Worm (Caenorhabditis elegans) whole organism, mixed stage, embryonic: ENCODE data around the gene rps-24.

Experiments
- M03D4.4 ChIP-seq: sonication (generic microtip); optimal IDR thresholded peaks from 2 replicates; lab custom pipeline; 2017; ENCODE audit warnings: mild to moderate bottlenecking, missing genetic modification characterization, missing compliant biosample characterization
- bed-3 ChIP-seq: fragments of 200-800 bp; sonication (Bioruptor generic); optimal IDR thresholded peaks from 3 replicates; lab custom pipeline; 2018; ENCODE audit warnings: mild to moderate bottlenecking, missing genetic modification characterization, moderate library complexity, missing compliant biosample characterization
- blmp-1 ChIP-seq: fragments of 150-350 bp; optimal IDR thresholded peaks from 2 replicates; lab custom pipeline; 2014; ENCODE audit warnings: missing biosample characterization, missing genetic modification characterization
- ceh-39 ChIP-seq: fragments of 150-350 bp; optimal IDR thresholded peaks from 2 replicates; lab custom pipeline; 2014; ENCODE audit warnings: missing biosample characterization, missing genetic modification characterization
- ceh-43 ChIP-seq: fragments of 200-800 bp; sonication (Bioruptor generic); optimal IDR thresholded peaks from 2 replicates; lab custom pipeline; 2018; ENCODE audit warnings: mild to moderate bottlenecking, missing genetic modification characterization, moderate library complexity, missing compliant biosample characterization
- ceh-83 ChIP-seq: fragments of 200-800 bp; sonication (Bioruptor generic); optimal IDR thresholded peaks from 2 replicates; lab custom pipeline; 2018; ENCODE audit warnings: mild to moderate bottlenecking, missing genetic modification characterization, missing compliant biosample characterization
- ces-1 ChIP-seq: fragments of 150-350 bp; optimal IDR thresholded peaks from 2 replicates; lab custom pipeline; 2014; ENCODE audit warnings: missing biosample characterization, missing genetic modification reagents, missing genetic modification characterization
- cnd-1 ChIP-seq: fragments of 200-800 bp; sonication (Bioruptor generic); optimal IDR thresholded peaks from 2 replicates; lab custom pipeline; 2018; ENCODE audit warnings: mild to moderate bottlenecking, missing genetic modification characterization, missing compliant biosample characterization
- drap-1 ChIP-seq: fragments of 200-800 bp; sonication (Bioruptor generic); optimal IDR thresholded peaks from 3 replicates; lab custom pipeline; 2018; ENCODE audit warnings: mild to moderate bottlenecking, missing genetic modification characterization, missing compliant biosample characterization
- elt-1 ChIP-seq: sonication (generic microtip); optimal IDR thresholded peaks from 2 replicates; lab custom pipeline; 2017; ENCODE audit warnings: missing genetic modification characterization, mild to moderate bottlenecking, missing compliant biosample characterization, antibody characterized with exemption, moderate library complexity, borderline replicate concordance; ENCODE audit not compliant: insufficient read depth
- elt-3 ChIP-seq: fragments of 150-350 bp; optimal IDR thresholded peaks from 2 replicates; lab custom pipeline; 2014; ENCODE audit warnings: missing biosample characterization, missing genetic modification characterization
- flh-1 ChIP-seq: fragments of 200-800 bp; sonication (Bioruptor generic); optimal IDR thresholded peaks from 2 replicates; lab custom pipeline; 2018; ENCODE audit warnings: mild to moderate bottlenecking, missing genetic modification characterization, moderate library complexity, missing compliant biosample characterization
- ham-2 ChIP-seq: fragments of 200-800 bp; sonication (Bioruptor generic); optimal IDR thresholded peaks from 2 replicates; lab custom pipeline; 2018; ENCODE audit warnings: mild to moderate bottlenecking, missing genetic modification characterization, missing compliant biosample characterization
- hlh-1 ChIP-seq: fragments of 150-350 bp; optimal IDR thresholded peaks from 2 replicates; lab custom pipeline; 2014; ENCODE audit warnings: missing biosample characterization, missing genetic modification reagents, missing genetic modification characterization
- lin-13 ChIP-seq: fragments of 150-350 bp; optimal IDR thresholded peaks from 2 replicates; lab custom pipeline; 2014; ENCODE audit warnings: missing biosample characterization, missing genetic modification characterization
- lin-32 ChIP-seq: fragments of 200-800 bp; sonication (Bioruptor generic); optimal IDR thresholded peaks from 2 replicates; lab custom pipeline; 2018; ENCODE audit warnings: mild to moderate bottlenecking, missing genetic modification characterization, missing compliant biosample characterization
- lsy-2 ChIP-seq: fragments of 150-350 bp; optimal IDR thresholded peaks from 2 replicates; lab custom pipeline; 2014; ENCODE audit warnings: missing biosample characterization, missing genetic modification characterization
- mab-5 ChIP-seq: fragments of 150-350 bp; optimal IDR thresholded peaks from 2 replicates; lab custom pipeline; 2014; ENCODE audit warnings: missing biosample characterization, missing genetic modification characterization
- mep-1 ChIP-seq: fragments of 150-350 bp; optimal IDR thresholded peaks from 2 replicates; lab custom pipeline; 2017; ENCODE audit warnings: missing biosample characterization, missing genetic modification reagents, missing genetic modification characterization, inconsistent platforms
- mls-2 ChIP-seq: sonication (generic microtip); optimal IDR thresholded peaks from 2 replicates; lab custom pipeline; 2016; ENCODE audit warnings: mild to moderate bottlenecking, missing genetic modification characterization, moderate library complexity, missing compliant biosample characterization
- nhr-12 ChIP-seq: fragments of 150-350 bp; optimal IDR thresholded peaks from 2 replicates; lab custom pipeline; 2014; ENCODE audit warnings: missing biosample characterization, missing genetic modification characterization
- nhr-2 ChIP-seq: fragments of 150-350 bp; optimal IDR thresholded peaks from 2 replicates; lab custom pipeline; 2014; ENCODE audit warnings: missing biosample characterization, missing genetic modification characterization
- nhr-237 ChIP-seq: fragments of 150-350 bp; optimal IDR thresholded peaks from 2 replicates; lab custom pipeline; 2014; ENCODE audit warnings: missing biosample characterization, missing genetic modification characterization
- nhr-28 ChIP-seq: fragments of 150-350 bp; optimal IDR thresholded peaks from 2 replicates; lab custom pipeline; 2014; ENCODE audit warnings: missing biosample characterization, missing genetic modification characterization
- nhr-76 ChIP-seq: sonication (generic microtip); optimal IDR thresholded peaks from 2 replicates; lab custom pipeline; 2017; ENCODE audit warnings: missing biosample characterization, missing genetic modification characterization
- pha-4 ChIP-seq: fragments of 150-350 bp; optimal IDR thresholded peaks from 2 replicates; lab custom pipeline; 2018; ENCODE audit warnings: missing biosample characterization, missing genetic modification reagents, missing genetic modification characterization
- sem-2 ChIP-seq: fragments of 200-800 bp; sonication (Bioruptor generic); optimal IDR thresholded peaks from 2 replicates; lab custom pipeline; 2018; ENCODE audit warnings: mild to moderate bottlenecking, missing genetic modification characterization, missing compliant biosample characterization
- snpc-4 ChIP-seq: fragments of 150-350 bp; optimal IDR thresholded peaks from 2 replicates; lab custom pipeline; 2014; ENCODE audit warnings: missing biosample characterization, missing genetic modification characterization
- sptf-1 ChIP-seq: sonication (generic microtip); optimal IDR thresholded peaks from 2 replicates; lab custom pipeline; 2017; ENCODE audit warnings: mild to moderate bottlenecking, missing genetic modification characterization, moderate library complexity, missing compliant biosample characterization
- tbx-8 ChIP-seq: fragments of 200-800 bp; sonication (Bioruptor generic); optimal IDR thresholded peaks from 2 replicates; lab custom pipeline; 2018; ENCODE audit warnings: mild to moderate bottlenecking, missing genetic modification characterization, moderate library complexity, missing compliant biosample characterization
- unc-120 ChIP-seq: sonication (generic microtip); optimal IDR thresholded peaks from 2 replicates; lab custom pipeline; 2017; ENCODE audit warnings: missing genetic modification characterization, missing compliant biosample characterization; ENCODE audit not compliant: poor library complexity, severe bottlenecking
- unc-39 ChIP-seq: fragments of 150-350 bp; optimal IDR thresholded peaks from 2 replicates; lab custom pipeline; 2014; ENCODE audit warnings: missing biosample characterization, missing genetic modification characterization
- unc-62 ChIP-seq: fragments of 150-350 bp; optimal IDR thresholded peaks from 2 replicates; lab custom pipeline; 2014; ENCODE audit warnings: missing biosample characterization, missing genetic modification reagents, missing genetic modification characterization
- zip-8 ChIP-seq: fragments of 150-350 bp; optimal IDR thresholded peaks from 2 replicates; lab custom pipeline; 2014; ENCODE audit warnings: missing biosample characterization, missing genetic modification characterization
- ztf-11 ChIP-seq: fragments of 150-350 bp; optimal IDR thresholded peaks from 2 replicates; lab custom pipeline; 2014; ENCODE audit warnings: missing biosample characterization, missing genetic modification characterization

Gene rps-24

ce11 chrIV:364983-365382 lies 20.7 kb upstream of the rps-24 start:
- TF ChIP-seq lin-13 (no peak), ztf-11 (tag; lab: Kevin White, UChicago) (no peak), elt-3 (no peak), lin-32 (GFP tag; lab: Kevin White, UChicago) (no peak), bed-3 (GFP tag; lab: Kevin White, UChicago) (no peak)

- TF ChIP-seq sem-2 (GFP tag; lab: Kevin White, UChicago) (no peak), ces-1 (peak; percentile 88), mab-5 (tag; lab: Kevin White, UChicago) (no peak), nhr-12 (tag; lab: Kevin White, UChicago) (no peak), drap-1 (GFP tag; lab: Kevin White, UChicago) (no peak), nhr-237 (no peak), unc-120 (tag; lab: Kevin White, UChicago) (peak; percentile 46), unc-39 (no peak), cnd-1 (tag; lab: Kevin White, UChicago) (no peak), elt-3 (no peak), lin-13 (no peak), flh-1 (GFP tag; lab: Kevin White, UChicago) (no peak), zip-8 (tag; lab: Kevin White, UChicago) (no peak), unc-62 (GFP tag; lab: Kevin White, UChicago) (peak; percentile 55), ztf-11 (tag; lab: Kevin White, UChicago) (no peak), lsy-2 (tag; lab: Kevin White, UChicago) (no peak), hlh-1 (tag; lab: Kevin White, UChicago) (no peak), nhr-76 (tag; lab: Kevin White, UChicago) (no peak), lin-32 (GFP tag; lab: Kevin White, UChicago) (no peak), elt-1 (tag; lab: Kevin White, UChicago) (no peak), snpc-4 (tag; lab: Kevin White, UChicago) (no peak), M03D4.4 (no peak), nhr-2 (tag; lab: Kevin White, UChicago) (no peak), ceh-83 (no peak), ceh-43 (GFP tag; lab: Kevin White, UChicago) (no peak), ham-2 (GFP tag; lab: Kevin White, UChicago) (no peak), nhr-28 (tag; lab: Kevin White, UChicago) (no peak), mep-1 (tag; lab: Kevin White, UChicago) (peak; percentile 9), blmp-1 (peak; percentile 62), bed-3 (GFP tag; lab: Kevin White, UChicago) (no peak), tbx-8 (no peak), sptf-1 (tag; lab: Kevin White, UChicago) (no peak), mls-2 (tag; lab: Kevin White, UChicago) (no peak), pha-4 (no peak), ceh-39 (tag; lab: Kevin White, UChicago) (no peak)
These were observed 19.3 kb upstream of the rps-24 start for ce11 chrIV:366406-366805.

DNA sequence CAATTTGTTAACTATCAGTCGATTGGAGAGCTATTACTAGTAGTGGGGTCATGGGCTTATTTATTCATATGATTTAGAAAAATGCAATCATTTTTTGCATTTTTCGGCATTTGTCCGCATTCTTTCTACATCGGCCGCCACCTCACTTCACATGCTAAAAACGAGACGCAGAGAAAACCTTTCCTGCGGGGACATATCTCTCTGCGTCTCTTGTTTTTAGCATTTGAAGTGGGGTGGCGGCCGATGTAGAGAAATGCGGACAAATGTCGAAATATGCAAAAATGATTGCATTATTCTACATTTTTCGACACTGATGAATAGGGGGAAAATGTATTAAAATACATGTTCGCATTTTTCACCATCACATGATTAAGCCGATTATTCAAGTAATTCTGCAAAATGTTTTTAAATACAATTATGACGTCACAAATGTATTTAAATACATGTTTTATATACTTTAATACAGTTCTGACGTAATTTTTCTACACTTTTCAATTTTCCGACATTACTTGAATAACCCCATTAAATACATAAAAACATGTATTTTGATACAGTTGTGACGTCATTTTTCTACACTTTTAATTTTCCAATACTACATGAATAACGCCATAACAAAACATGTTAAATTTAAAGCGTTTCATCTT lies 13.4 kb upstream of the rps-24 start:
- TF ChIP-seq unc-62 (GFP tag; lab: Kevin White, UChicago) (no peak), unc-120 (tag; lab: Kevin White, UChicago) (peak; percentile 62), flh-1 (GFP tag; lab: Kevin White, UChicago) (no peak), bed-3 (GFP tag; lab: Kevin White, UChicago) (no peak), hlh-1 (tag; lab: Kevin White, UChicago) (no peak), tbx-8 (no peak), elt-3 (no peak), sptf-1 (tag; lab: Kevin White, UChicago) (no peak), ceh-83 (no peak), zip-8 (tag; lab: Kevin White, UChicago) (peak; percentile 96), lin-13 (no peak), ceh-39 (tag; lab: Kevin White, UChicago) (no peak), nhr-237 (no peak), mab-5 (tag; lab: Kevin White, UChicago) (no peak), cnd-1 (tag; lab: Kevin White, UChicago) (no peak), mls-2 (tag; lab: Kevin White, UChicago) (no peak), blmp-1 (no peak), M03D4.4 (no peak), pha-4 (no peak), ces-1 (peak; percentile 70), lsy-2 (tag; lab: Kevin White, UChicago) (peak; percentile 32)
- TF ChIP-seq, all 35 proteins: peak for 4
